Worm (Caenorhabditis elegans): Measurements from ENCODE around the gene trap-2.

trap-2 gene

DNA sequence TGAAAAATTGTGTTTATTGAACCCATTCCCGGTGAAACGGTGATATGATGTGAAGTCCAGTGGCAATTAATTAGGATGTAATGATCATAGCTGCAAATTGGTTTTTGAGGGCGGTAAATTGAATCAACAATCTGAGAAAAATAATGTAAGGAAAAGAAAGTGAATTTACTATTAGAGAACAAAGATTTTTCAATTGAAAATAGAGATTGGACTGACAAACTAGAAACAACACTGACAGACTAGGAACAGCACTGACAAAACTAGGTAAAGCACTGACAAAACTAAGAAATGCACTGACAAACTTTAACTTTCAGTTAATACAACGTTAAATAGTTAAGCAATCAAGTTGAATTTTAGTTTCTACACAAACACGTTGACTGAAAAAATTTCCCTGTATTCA, 42.0 kb downstream of the trap-2 start, which contains the start of gene sli-1:
Gene sli-1, minus strand, starts transcription at position 101 of the 400 bp plus-strand sequence.
- no peak for TF ChIP-seq zag-1 (tag; optimal IDR thresholded peaks at IDR 0.05)
- TF ChIP-seq fkh-8 (tag; optimal IDR thresholded peaks at IDR 0.05) = no peak
